Fruit fly (Drosophila melanogaster) whole organism, embryonic: ENCODE data around the gene Obp99b.
A peak's percentile ranks its signal among the peaks of the same experiment; 100 is the strongest.

Experiments used
- Bdp1 ChIP-seq: fragments of 200-800 bp; sonication (Bioruptor generic); optimal IDR thresholded peaks from 3 replicates; lab custom pipeline; 2016; ENCODE audit warnings: missing biosample characterization, missing genetic modification characterization
- CG10321 ChIP-seq: fragments of 200-800 bp; sonication (Bioruptor generic); IDR thresholded peaks from 2 replicates; pipeline ENCODE4 v1.3.6; 2022; ENCODE audit warnings: missing biosample characterization, missing genetic modification characterization
- CG12236 ChIP-seq: fragments of 200-800 bp; sonication (Bioruptor generic); optimal IDR thresholded peaks from 2 replicates; lab custom pipeline; 2016; ENCODE audit warnings: missing biosample characterization, missing genetic modification characterization
- CG12659 ChIP-seq: fragments of 200-800 bp; sonication (Bioruptor generic); optimal IDR thresholded peaks from 3 replicates; lab custom pipeline; 2017; ENCODE audit warnings: mild to moderate bottlenecking, missing biosample characterization, missing genetic modification reagents, missing genetic modification characterization
- CG13296 ChIP-seq: fragments of 200-800 bp; sonication (Bioruptor generic); optimal IDR thresholded peaks from 3 replicates; lab custom pipeline; 2018; ENCODE audit warnings: missing biosample characterization, mild to moderate bottlenecking, missing genetic modification characterization
- CG13624 ChIP-seq: fragments of 200-800 bp; sonication (Bioruptor generic); optimal IDR thresholded peaks from 2 replicates; lab custom pipeline; 2016; ENCODE audit warnings: missing biosample characterization, missing genetic modification characterization
- CG15479 ChIP-seq: fragments of 200-800 bp; sonication (Bioruptor generic); optimal IDR thresholded peaks from 3 replicates; lab custom pipeline; 2019; ENCODE audit warnings: missing biosample characterization, mild to moderate bottlenecking, missing genetic modification characterization, moderate library complexity
- CG18599 ChIP-seq: fragments of 200-800 bp; sonication (Bioruptor generic); optimal IDR thresholded peaks from 3 replicates; lab custom pipeline; 2017; ENCODE audit warnings: missing biosample characterization, missing genetic modification characterization, mild to moderate bottlenecking, moderate library complexity, missing genetic modification reagents
- CG2116 ChIP-seq: fragments of 200-800 bp; sonication (Bioruptor generic); optimal IDR thresholded peaks from 3 replicates; lab custom pipeline; 2018; ENCODE audit warnings: missing biosample characterization, mild to moderate bottlenecking, missing genetic modification characterization
- CG5953 ChIP-seq: fragments of 200-800 bp; sonication (Bioruptor generic); IDR thresholded peaks from 2 replicates; pipeline ENCODE4 v1.3.6; 2022; ENCODE audit warnings: missing biosample characterization, missing genetic modification characterization
- CG6683 ChIP-seq: fragments of 200-800 bp; sonication (Bioruptor generic); optimal IDR thresholded peaks from 2 replicates; lab custom pipeline; 2017; ENCODE audit warnings: missing biosample characterization, mild to moderate bottlenecking, missing genetic modification characterization, missing genetic modification reagents
- CG8281 ChIP-seq: fragments of 200-800 bp; sonication (Bioruptor generic); optimal IDR thresholded peaks from 2 replicates; lab custom pipeline; 2018; ENCODE audit warnings: missing biosample characterization, mild to moderate bottlenecking, missing genetic modification characterization, moderate library complexity
- CG8478 ChIP-seq: fragments of >200 bp; optimal IDR thresholded peaks from 2 replicates; lab custom pipeline; 2018
- CG9437 ChIP-seq: fragments of 200-800 bp; sonication (Bioruptor generic); optimal IDR thresholded peaks from 2 replicates; lab custom pipeline; 2018; ENCODE audit warnings: missing biosample characterization, mild to moderate bottlenecking, missing genetic modification characterization
- CG9817 ChIP-seq: fragments of 200-800 bp; sonication (Bioruptor generic); optimal IDR thresholded peaks from 2 replicates; lab custom pipeline; 2018; ENCODE audit warnings: missing biosample characterization, mild to moderate bottlenecking, missing genetic modification characterization, moderate library complexity
- Dll ChIP-seq: fragments of 200-800 bp; sonication (Bioruptor generic); IDR thresholded peaks from 4 replicates; pipeline ENCODE4 v1.3.6; 2022; ENCODE audit warnings: missing biosample characterization, missing genetic modification characterization; ENCODE audit not compliant: partially characterized antibody
- H15 ChIP-seq: fragments of 200-800 bp; sonication (Bioruptor generic); IDR thresholded peaks from 3 replicates; pipeline ENCODE4 v1.3.6; 2022; ENCODE audit warnings: missing biosample characterization, missing genetic modification characterization
- Hand ChIP-seq: fragments of 200-800 bp; sonication (Bioruptor generic); optimal IDR thresholded peaks from 2 replicates; lab custom pipeline; 2017; ENCODE audit warnings: mild to moderate bottlenecking, missing biosample characterization, missing genetic modification reagents, missing genetic modification characterization
- HmgZ ChIP-seq: fragments of 200-800 bp; sonication (Bioruptor generic); optimal IDR thresholded peaks from 2 replicates; lab custom pipeline; 2018; ENCODE audit warnings: missing biosample characterization, mild to moderate bottlenecking, missing genetic modification characterization
- Max ChIP-seq: fragments of 200-800 bp; sonication (Bioruptor generic); optimal IDR thresholded peaks from 2 replicates; lab custom pipeline; 2016; ENCODE audit warnings: missing biosample characterization, mild to moderate bottlenecking, missing genetic modification characterization
- Neu2 ChIP-seq: fragments of 200-800 bp; sonication (Bioruptor generic); optimal IDR thresholded peaks from 3 replicates; lab custom pipeline; 2016; ENCODE audit warnings: missing biosample characterization, missing genetic modification characterization, borderline replicate concordance
- Oli ChIP-seq: fragments of 200-800 bp; sonication (Bioruptor generic); optimal IDR thresholded peaks from 2 replicates; lab custom pipeline; 2018; ENCODE audit warnings: missing biosample characterization, mild to moderate bottlenecking, missing genetic modification characterization, moderate library complexity
- Spps ChIP-seq: fragments of 200-800 bp; sonication (Bioruptor generic); optimal IDR thresholded peaks from 2 replicates; lab custom pipeline; 2018; ENCODE audit warnings: missing biosample characterization, mild to moderate bottlenecking, missing genetic modification characterization
- Taf1 ChIP-seq: fragments of 200-800 bp; sonication (Bioruptor generic); IDR thresholded peaks from 2 replicates; pipeline ENCODE4 v1.3.6; 2022; ENCODE audit warnings: missing biosample characterization, missing genetic modification characterization
- Xbp1 ChIP-seq: fragments of 200-800 bp; sonication (Bioruptor generic); optimal IDR thresholded peaks from 3 replicates; lab custom pipeline; 2016; ENCODE audit warnings: missing biosample characterization, mild to moderate bottlenecking, missing genetic modification characterization
- bcd ChIP-seq: fragments of 200-800 bp; sonication (Bioruptor generic); optimal IDR thresholded peaks from 2 replicates; lab custom pipeline; 2017; ENCODE audit warnings: missing biosample characterization, mild to moderate bottlenecking, missing genetic modification characterization
- cas ChIP-seq: fragments of 200-800 bp; sonication (Bioruptor generic); IDR thresholded peaks from 2 replicates; pipeline ENCODE4 v1.3.6; 2022; ENCODE audit warnings: missing biosample characterization, missing genetic modification characterization
- ci ChIP-seq: fragments of 200-800 bp; sonication (Bioruptor generic); IDR thresholded peaks from 3 replicates; pipeline ENCODE4 v1.3.6; 2022; ENCODE audit warnings: missing biosample characterization, missing genetic modification characterization
- dpn ChIP-seq, 2 experiments: fragments of 200-800 bp; sonication (Bioruptor generic); optimal IDR thresholded peaks; 3 replicates each; lab custom pipeline; 2016; ENCODE audit warnings: missing biosample characterization in 2 of 2, missing genetic modification characterization in 2 of 2
- en ChIP-seq: fragments of 200-800 bp; sonication (Bioruptor generic); optimal IDR thresholded peaks from 2 replicates; lab custom pipeline; 2016; ENCODE audit warnings: missing biosample characterization, missing genetic modification characterization
- grau ChIP-seq: fragments of 200-800 bp; optimal IDR thresholded peaks from 3 replicates; lab custom pipeline; 2019; ENCODE audit warnings: missing biosample characterization, mild to moderate bottlenecking, missing genetic modification characterization, moderate library complexity
- jing ChIP-seq: fragments of 200-800 bp; sonication (Bioruptor generic); optimal IDR thresholded peaks from 2 replicates; lab custom pipeline; 2018; ENCODE audit warnings: missing biosample characterization, mild to moderate bottlenecking, missing genetic modification characterization
- lab ChIP-seq: fragments of 200-800 bp; sonication (Bioruptor generic); optimal IDR thresholded peaks from 3 replicates; lab custom pipeline; 2017; ENCODE audit warnings: missing biosample characterization, missing genetic modification characterization, mild to moderate bottlenecking, moderate library complexity, missing genetic modification reagents
- lola ChIP-seq, 3 experiments: fragments of >200 bp in 2 of 3; fragments of 200-800 bp in 1 of 3; sonication (Bioruptor generic) in 1 of 3; optimal IDR thresholded peaks; 2 replicates each; lab custom pipeline; 2017 to 2019; ENCODE audit warnings: missing biosample characterization in 3 of 3, missing genetic modification characterization in 3 of 3, mild to moderate bottlenecking in 1 of 3, moderate library complexity in 1 of 3
- luna ChIP-seq: fragments of 200-800 bp; sonication (Bioruptor generic); optimal IDR thresholded peaks from 2 replicates; lab custom pipeline; 2016; ENCODE audit warnings: missing biosample characterization, missing genetic modification characterization
- nerfin-1 ChIP-seq: fragments of 200-800 bp; sonication (Bioruptor generic); optimal IDR thresholded peaks from 3 replicates; lab custom pipeline; 2019; ENCODE audit warnings: missing biosample characterization, mild to moderate bottlenecking, missing genetic modification characterization, moderate library complexity
- oc ChIP-seq: fragments of 200-800 bp; sonication (Bioruptor generic); optimal IDR thresholded peaks from 2 replicates; lab custom pipeline; 2018; ENCODE audit warnings: missing biosample characterization, mild to moderate bottlenecking, missing genetic modification characterization, moderate library complexity
- peb ChIP-seq: fragments of 200-800 bp; sonication (Bioruptor generic); IDR thresholded peaks from 2 replicates; pipeline ENCODE4 v1.3.6; 2022; ENCODE audit warnings: missing biosample characterization, missing genetic modification characterization
- rib ChIP-seq: fragments of 200-800 bp; sonication (Bioruptor generic); IDR thresholded peaks from 2 replicates; pipeline ENCODE4 v1.3.6; 2022; ENCODE audit warnings: missing biosample characterization, missing genetic modification characterization
- sc ChIP-seq, 3 experiments: fragments of >200 bp in 2 of 3; fragments of 200-800 bp in 1 of 3; sonication (Bioruptor generic) in 1 of 3; optimal IDR thresholded peaks; 2 replicates in 2 of 3; 3 replicates in 1 of 3; lab custom pipeline; 2017; ENCODE audit warnings: mild to moderate bottlenecking in 1 of 3, missing biosample characterization in 1 of 3, missing genetic modification characterization in 1 of 3, missing genetic modification reagents in 1 of 3
- scrt ChIP-seq: fragments of 200-800 bp; sonication (Bioruptor generic); optimal IDR thresholded peaks from 2 replicates; lab custom pipeline; 2018; ENCODE audit warnings: missing biosample characterization, mild to moderate bottlenecking, missing genetic modification characterization, moderate library complexity
- sim ChIP-seq: fragments of 200-800 bp; sonication (Bioruptor generic); IDR thresholded peaks from 2 replicates; pipeline ENCODE4 v1.3.6; 2022; ENCODE audit warnings: missing biosample characterization, missing genetic modification characterization
- slou ChIP-seq: fragments of 200-800 bp; sonication (Bioruptor generic); optimal IDR thresholded peaks from 3 replicates; lab custom pipeline; 2016; ENCODE audit warnings: missing biosample characterization, missing genetic modification characterization
- trh ChIP-seq: fragments of 200-800 bp; sonication (Bioruptor generic); optimal IDR thresholded peaks from 2 replicates; lab custom pipeline; 2016; ENCODE audit warnings: missing biosample characterization, missing genetic modification characterization
- tup ChIP-seq: fragments of 200-800 bp; sonication (Bioruptor generic); optimal IDR thresholded peaks from 2 replicates; lab custom pipeline; 2016; ENCODE audit warnings: missing biosample characterization, mild to moderate bottlenecking, missing genetic modification characterization, moderate library complexity
- usp ChIP-seq: fragments of >200 bp; optimal IDR thresholded peaks from 2 replicates; lab custom pipeline; 2017; ENCODE audit warnings: missing biosample characterization, missing genetic modification characterization
- zfh2 ChIP-seq: fragments of 200-800 bp; sonication (Bioruptor generic); optimal IDR thresholded peaks from 2 replicates; lab custom pipeline; 2016; ENCODE audit warnings: missing biosample characterization, missing genetic modification characterization

Obp99b gene

DNA sequence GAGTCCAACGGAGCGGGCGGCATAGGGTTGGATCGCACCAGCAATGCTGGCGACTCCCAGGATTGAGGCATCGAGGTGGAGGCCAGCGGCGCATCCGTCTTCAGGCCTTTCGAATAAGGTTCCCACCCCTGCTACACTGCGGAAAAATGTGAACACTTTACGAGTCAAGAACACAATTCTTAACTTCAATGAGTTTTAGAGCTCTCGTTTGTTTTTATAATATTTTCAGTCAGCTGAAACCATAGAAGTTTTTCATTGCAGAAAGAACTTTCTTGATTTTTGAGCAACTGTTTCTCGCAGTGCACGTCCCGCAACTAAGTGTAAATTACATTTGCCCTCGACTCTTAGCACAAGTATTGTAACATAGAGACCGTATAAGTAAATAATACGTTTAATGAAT lies 20.3 kb downstream of the Obp99b start (continued):
- TF ChIP-seq Neu2 (GFP tag; lab: Kevin White, UChicago) (no peak), CG18599 (GFP tag; lab: Kevin White, UChicago) (no peak), CG13296 (no peak), cas (GFP tag; lab: Robert Waterston, UW) (no peak), dpn (GFP tag; optimal IDR thresholded peaks at IDR 0.05; lab: Kevin White, UChicago) (no peak), Hand (GFP tag; lab: Kevin White, UChicago) (no peak), lola (GFP tag; optimal IDR thresholded peaks at IDR 0.05; lab: Kevin White, UChicago) (peak in 1 of 3 experiments; percentile 28), ci (GFP tag; lab: Robert Waterston, UW) (0 out of 3 replicates have a peak, but pooled peaks have one; percentile 24), sc (optimal IDR thresholded peaks at IDR 0.05; lab: Kevin White, UChicago) (no peak), sc (GFP tag; optimal IDR thresholded peaks at IDR 0.05; lab: Kevin White, UChicago) (no peak), HmgZ (tag; lab: Kevin White, UChicago) (no peak), CG8281 (tag; lab: Kevin White, UChicago) (no peak)
- TF ChIP-seq, all 482 proteins: peak for 66

DNA sequence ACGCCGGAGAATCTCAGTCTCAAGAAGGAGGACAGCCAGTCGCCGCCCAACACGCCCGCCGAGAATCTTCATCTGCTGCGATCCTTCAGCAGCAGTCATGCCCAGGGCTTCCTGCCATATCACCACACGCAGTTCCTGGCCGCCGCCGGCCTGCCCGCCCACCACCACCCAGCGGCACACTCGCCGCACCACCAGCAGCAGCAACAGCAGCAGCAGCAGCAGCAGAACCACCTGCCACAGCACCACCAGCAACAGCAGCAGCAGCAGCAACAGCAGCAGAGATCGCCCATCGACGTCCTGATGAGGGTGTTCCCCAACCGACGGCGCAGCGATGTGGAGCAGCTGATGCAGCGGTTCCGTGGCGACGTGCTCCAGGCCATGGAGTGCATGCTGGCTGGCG lies 21.0 kb downstream of the Obp99b start:
- TF ChIP-seq sim (GFP tag; lab: Robert Waterston, UW) (no peak), en (no peak), usp (GFP tag; lab: Kevin White, UChicago) (no peak)

DNA sequence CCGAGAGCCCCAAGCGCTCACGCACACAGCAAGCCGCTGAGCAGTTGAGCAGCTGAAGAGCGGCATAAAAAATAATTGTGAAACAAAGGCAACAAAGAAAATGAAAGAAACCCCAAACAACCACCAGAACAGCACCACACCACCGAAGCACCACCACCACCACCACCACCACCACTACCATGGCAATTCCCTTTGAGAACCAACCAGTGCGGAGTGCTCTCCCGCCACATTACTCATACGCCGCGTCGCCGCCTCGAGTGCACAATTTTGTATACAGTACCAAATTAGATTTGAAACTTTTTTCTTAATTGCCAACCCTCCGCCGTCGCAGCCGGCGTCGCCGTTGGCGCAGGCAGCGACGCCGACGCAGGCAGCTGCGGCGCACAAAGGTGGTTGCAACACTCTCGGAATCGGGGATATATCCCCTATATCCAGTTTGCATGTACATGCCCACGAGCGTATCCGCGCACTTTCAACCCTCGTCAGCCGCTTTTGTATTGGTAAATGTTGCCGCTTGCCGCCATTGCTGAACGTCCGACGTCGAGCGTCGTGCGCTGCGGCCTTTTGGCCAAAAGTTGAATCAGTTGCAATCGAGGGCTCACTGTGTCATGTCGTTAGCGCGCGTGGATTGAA lies 24.6 kb downstream of the Obp99b start, which contains the start of gene dmrt99B:
Gene dmrt99B (plus strand): TSS at position 583 of the 633 bp plus-strand sequence.
- TF ChIP-seq zfh2 (GFP tag; lab: Kevin White, UChicago) (no peak), lab (GFP tag; lab: Kevin White, UChicago) (no peak), Spps (tag; lab: Kevin White, UChicago) (no peak), CG2116 (GFP tag; lab: Kevin White, UChicago) (no peak), usp (GFP tag; lab: Kevin White, UChicago) (no peak), jing (GFP tag; lab: Kevin White, UChicago) (no peak), CG15479 (peak; percentile 10), CG12659 (GFP tag; lab: Kevin White, UChicago) (no peak), nerfin-1 (tag; lab: Kevin White, UChicago) (no peak), luna (no peak), CG5953 (no peak), CG9437 (GFP tag; lab: Kevin White, UChicago) (no peak), bcd (GFP tag; lab: Kevin White, UChicago) (no peak), CG10321 (GFP tag; lab: Robert Waterston, UW) (no peak), CG6683 (no peak), tup (GFP tag; lab: Kevin White, UChicago) (no peak), trh (GFP tag; lab: Kevin White, UChicago) (no peak), CG13624 (GFP tag; lab: Kevin White, UChicago) (no peak), CG8478 (lab: Kevin White, UChicago) (no peak), Taf1 (GFP tag; lab: Robert Waterston, UW) (no peak), peb (GFP tag; lab: Robert Waterston, UW) (no peak), Bdp1 (GFP tag; lab: Kevin White, UChicago) (no peak), scrt (GFP tag; lab: Kevin White, UChicago) (no peak), slou (GFP tag; lab: Kevin White, UChicago) (no peak), Xbp1 (GFP tag; lab: Kevin White, UChicago) (no peak), H15 (GFP tag; lab: Robert Waterston, UW) (no peak), grau (tag; lab: Kevin White, UChicago) (peak; percentile 6), rib (no peak), CG12236 (GFP tag; lab: Kevin White, UChicago) (no peak), oc (tag; lab: Kevin White, UChicago) (no peak), Max (GFP tag; lab: Kevin White, UChicago) (no peak), Oli (tag; lab: Kevin White, UChicago) (no peak), CG9817 (tag; lab: Kevin White, UChicago) (no peak), Dll (peak; percentile 38; the same call in 1 of the 4 replicates)
